Fruit fly (Drosophila melanogaster) ovary, adult (tissue): ENCODE measurements around the gene ocn.

ENCODE experiments used
- CG17801 ChIP-seq: fragments of 200-800 bp; optimal IDR thresholded peaks from 2 replicates; lab custom pipeline; 2019; ENCODE audit warnings: missing biosample characterization, mild to moderate bottlenecking, missing genetic modification characterization, moderate library complexity; ENCODE audit not compliant: partially characterized antibody

The ocn gene

dm6 chr3R:29993134-29993533 lies 44.4 kb downstream of the ocn start, which contains the start of gene Acph-1:
Gene Acph-1, minus strand, starts transcription at chr3R:29993411.
- no peak for TF ChIP-seq CG17801 (GFP tag; lab: Kevin White, UChicago)

DNA sequence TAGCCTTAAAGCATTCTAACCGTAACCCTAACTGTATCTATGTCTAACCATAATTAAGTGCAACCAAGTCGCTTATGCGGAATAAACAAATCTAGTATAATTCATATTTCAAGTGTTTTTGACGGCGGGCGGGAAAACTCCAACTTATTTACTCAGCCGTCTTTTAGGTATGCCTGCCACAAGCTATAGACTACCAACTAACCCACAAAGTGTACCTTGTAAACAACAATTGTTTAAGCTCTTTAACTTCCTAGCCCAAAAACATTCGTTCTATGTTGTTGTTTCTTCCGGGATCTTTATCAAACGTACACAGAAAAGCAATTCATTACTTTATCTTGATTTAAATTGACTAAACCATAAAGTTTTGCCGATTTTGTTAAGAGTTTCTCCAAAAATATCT lies 46.8 kb downstream of the ocn start:
- no peak for TF ChIP-seq CG17801 (GFP tag; lab: Kevin White, UChicago)
